Worm (Caenorhabditis elegans) whole organism, midembryonic: ENCODE results near the gene K07F5.12.

Source experiments
- T22C8.4 ChIP-seq: fragments of 200-800 bp; sonication (Bioruptor generic); IDR thresholded peaks from 2 replicates; pipeline ENCODE4 v1.3.6; 2022; ENCODE audit warnings: missing genetic modification characterization, missing compliant biosample characterization
- cog-1 ChIP-seq: sonication (generic microtip); optimal IDR thresholded peaks from 2 replicates; lab custom pipeline; 2016; ENCODE audit warnings: missing genetic modification characterization, missing compliant biosample characterization
- flt-1 ChIP-seq: fragments of 200-800 bp; sonication (Bioruptor generic); IDR thresholded peaks from 2 replicates; pipeline ENCODE4 v1.3.6; 2022; ENCODE audit warnings: missing genetic modification characterization, missing compliant biosample characterization
- klf-2 ChIP-seq: fragments of 200-800 bp; sonication (Bioruptor generic); conservative IDR thresholded peaks from 2 replicates; pipeline ENCODE4 v1.3.6; 2022; ENCODE audit warnings: missing genetic modification reagents, missing genetic modification characterization, missing compliant biosample characterization
- med-1 ChIP-seq: sonication (generic microtip); optimal IDR thresholded peaks from 2 replicates; lab custom pipeline; 2017; ENCODE audit warnings: missing genetic modification characterization, mild to moderate bottlenecking, missing compliant biosample characterization, antibody characterized with exemption, missing genetic modification reagents; ENCODE audit not compliant: insufficient read depth
- ref-1 ChIP-seq: fragments of 200-800 bp; sonication (Bioruptor generic); conservative IDR thresholded peaks from 2 replicates; pipeline ENCODE4 v1.3.6; 2022; ENCODE audit warnings: missing genetic modification reagents, missing genetic modification characterization, missing compliant biosample characterization
- tab-1 ChIP-seq: fragments of 200-800 bp; sonication (Bioruptor generic); IDR thresholded peaks from 2 replicates; pipeline ENCODE4 v1.3.6; 2022; ENCODE audit warnings: missing genetic modification characterization, missing compliant biosample characterization
- ztf-23 ChIP-seq: fragments of 200-800 bp; sonication (Bioruptor generic); IDR thresholded peaks from 2 replicates; pipeline ENCODE4 v1.3.6; 2022; ENCODE audit warnings: missing genetic modification reagents, missing genetic modification characterization, missing compliant biosample characterization
- ztf-29 ChIP-seq: fragments of 200-800 bp; sonication (Bioruptor generic); IDR thresholded peaks from 2 replicates; pipeline ENCODE4 v1.3.6; 2022; ENCODE audit warnings: missing genetic modification reagents, missing genetic modification characterization, missing compliant biosample characterization

DNA sequence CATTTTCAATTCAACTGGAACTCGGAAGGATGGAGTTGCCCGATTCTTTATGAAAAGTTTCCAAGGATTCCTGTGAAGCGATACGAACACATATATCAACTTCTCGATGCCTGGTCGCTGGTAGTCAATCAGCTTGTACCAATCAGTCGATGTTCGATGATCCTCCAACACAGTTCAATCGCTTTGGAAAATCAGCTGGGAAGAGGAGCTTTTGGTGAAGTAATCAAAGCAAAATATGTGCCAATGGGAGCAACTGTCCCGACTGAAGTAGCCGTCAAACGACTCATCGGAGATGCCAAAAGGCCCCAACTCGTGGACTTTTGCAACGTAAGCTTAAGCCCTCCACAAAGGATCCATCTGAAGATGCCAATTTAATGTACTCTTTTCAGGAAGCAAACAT, 22.5 kb upstream of the K07F5.12 start:
- TF ChIP-seq ztf-29 (GFP tag; lab: Robert Waterston, UW), result no peak
- no peak for TF ChIP-seq flt-1 (GFP tag; lab: Robert Waterston, UW)
- no peak for TF ChIP-seq cog-1 (tag; lab: Kevin White, UChicago)
- TF ChIP-seq ztf-23 (GFP tag; lab: Robert Waterston, UW), result no peak
- no peak for TF ChIP-seq tab-1 (GFP tag; lab: Robert Waterston, UW)
- TF ChIP-seq med-1 (GFP tag; lab: Kevin White, UChicago), result no peak
- no peak for TF ChIP-seq T22C8.4 (GFP tag; lab: Robert Waterston, UW)
- TF ChIP-seq klf-2 (GFP tag; lab: Robert Waterston, UW), result no peak
- no peak for TF ChIP-seq ref-1 (GFP tag; lab: Robert Waterston, UW)
